Fruit fly (Drosophila melanogaster) whole organism, adult: ENCODE results near the gene pyx.

Experiments
- CG11617 ChIP-seq: fragments of 200-800 bp; sonication (Bioruptor generic); optimal IDR thresholded peaks from 2 replicates; lab custom pipeline; 2017; ENCODE audit warnings: mild to moderate bottlenecking, missing biosample characterization, missing genetic modification reagents, missing genetic modification characterization
- CG12768 ChIP-seq: fragments of 200-800 bp; sonication (Bioruptor generic); optimal IDR thresholded peaks from 2 replicates; lab custom pipeline; 2017; ENCODE audit warnings: missing biosample characterization, missing genetic modification characterization, mild to moderate bottlenecking, moderate library complexity, missing genetic modification reagents
- CG14711 ChIP-seq: fragments of 200-800 bp; sonication (Bioruptor generic); optimal IDR thresholded peaks from 2 replicates; lab custom pipeline; 2018; ENCODE audit warnings: missing biosample characterization, mild to moderate bottlenecking, missing genetic modification characterization, moderate library complexity
- CG33017 ChIP-seq: fragments of 200-800 bp; sonication (Bioruptor generic); optimal IDR thresholded peaks from 2 replicates; lab custom pipeline; 2018; ENCODE audit warnings: missing biosample characterization, mild to moderate bottlenecking, missing genetic modification characterization, moderate library complexity
- CG5204 ChIP-seq: fragments of 200-800 bp; sonication (Bioruptor generic); optimal IDR thresholded peaks from 2 replicates; lab custom pipeline; 2016; ENCODE audit warnings: missing biosample characterization, missing genetic modification characterization
- CG7045 ChIP-seq: fragments of 200-800 bp; sonication (Bioruptor generic); optimal IDR thresholded peaks from 2 replicates; lab custom pipeline; 2017; ENCODE audit warnings: missing biosample characterization, mild to moderate bottlenecking, missing genetic modification characterization
- Crg-1 ChIP-seq: fragments of 200-800 bp; sonication (Bioruptor generic); optimal IDR thresholded peaks from 2 replicates; lab custom pipeline; 2016; ENCODE audit warnings: missing biosample characterization, missing genetic modification characterization
- cic ChIP-seq: fragments of 200-800 bp; sonication (Bioruptor generic); optimal IDR thresholded peaks from 2 replicates; lab custom pipeline; 2017; ENCODE audit warnings: missing biosample characterization, mild to moderate bottlenecking, missing genetic modification characterization, moderate library complexity
- cnc ChIP-seq, 2 experiments: fragments of >200 bp; optimal IDR thresholded peaks; 2 replicates each; lab custom pipeline; 2017
- kay ChIP-seq: fragments of 200-800 bp; sonication (Bioruptor generic); peaks from one replicate; lab custom pipeline; 2016; ENCODE audit warnings: missing biosample characterization, missing genetic modification characterization, borderline replicate concordance
- ovo ChIP-seq: fragments of 200-800 bp; sonication (Bioruptor generic); optimal IDR thresholded peaks from 2 replicates; lab custom pipeline; 2016; ENCODE audit warnings: missing biosample characterization, missing genetic modification characterization
- pad ChIP-seq: fragments of 200-800 bp; sonication (Bioruptor generic); optimal IDR thresholded peaks from 3 replicates; lab custom pipeline; 2017; ENCODE audit warnings: missing biosample characterization, missing genetic modification characterization, mild to moderate bottlenecking, moderate library complexity, missing genetic modification reagents
- tj ChIP-seq: fragments of 200-800 bp; sonication (Bioruptor generic); optimal IDR thresholded peaks from 3 replicates; lab custom pipeline; 2017; ENCODE audit warnings: missing biosample characterization, mild to moderate bottlenecking, missing genetic modification characterization, moderate library complexity
- toe ChIP-seq: fragments of 200-800 bp; sonication (Bioruptor generic); optimal IDR thresholded peaks from 2 replicates; lab custom pipeline; 2016; ENCODE audit warnings: missing biosample characterization, missing genetic modification characterization

- TF ChIP-seq kay (GFP tag; lab: Kevin White, UChicago) (no peak), toe (GFP tag; lab: Kevin White, UChicago) (no peak), CG33017 (tag; lab: Kevin White, UChicago) (no peak), tj (GFP tag; lab: Kevin White, UChicago) (no peak), CG12768 (GFP tag; lab: Kevin White, UChicago) (no peak), CG7045 (GFP tag; lab: Kevin White, UChicago) (no peak), CG14711 (tag; lab: Kevin White, UChicago) (no peak), pad (no peak), CG5204 (GFP tag; lab: Kevin White, UChicago) (no peak), Crg-1 (no peak), CG11617 (GFP tag; lab: Kevin White, UChicago) (no peak), cnc (optimal IDR thresholded peaks at IDR 0.05; lab: Kevin White, UChicago) (no peak), ovo (GFP tag; lab: Kevin White, UChicago) (no peak), cic (GFP tag; lab: Kevin White, UChicago) (no peak)
These were observed 44.2 kb upstream of the pyx start, which contains the start of gene miple1 for dm6 chr3L:267083-267482.
